Worm (Caenorhabditis elegans): ENCODE results near the gene K10D11.2.

K10D11.2 gene

ce11 chrIV:12978307-12979036 is at the start of gene K10D11.2:
Gene K10D11.2, plus strand, starts transcription at chrIV:12978986.
- TF ChIP-seq elt-2 (tag; optimal IDR thresholded peaks at IDR 0.05), result peak; percentile 82
- peak; percentile 51 for TF ChIP-seq pqm-1 (tag; optimal IDR thresholded peaks at IDR 0.05)
- TF ChIP-seq zag-1 (tag; optimal IDR thresholded peaks at IDR 0.05), result no peak

DNA sequence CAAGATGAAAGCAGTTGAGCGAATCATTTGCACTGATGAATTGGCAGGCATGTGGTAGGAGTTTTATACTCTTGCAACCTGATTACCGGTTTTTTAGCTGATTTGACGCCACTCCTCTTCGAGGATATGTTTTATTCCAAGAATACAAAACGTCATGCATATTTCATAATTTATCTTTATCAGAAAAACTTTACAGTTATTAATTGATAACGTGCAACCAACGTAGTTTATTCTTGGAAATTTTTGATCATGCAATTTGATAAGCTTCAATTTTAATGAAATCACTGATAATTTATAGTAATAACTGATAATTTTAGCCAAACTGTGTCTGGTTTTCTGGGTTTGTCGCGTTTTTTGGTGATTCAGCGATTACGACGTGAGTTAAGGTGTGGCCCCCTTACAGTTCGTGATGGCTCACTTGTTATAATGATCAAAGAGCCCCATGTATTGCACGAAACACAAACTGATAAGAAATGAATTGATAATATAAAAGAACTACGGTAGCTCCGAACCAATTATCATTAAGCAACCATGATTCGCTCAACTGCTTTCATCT is 42.5 kb upstream of the K10D11.2 start, which contains the start of the genes cld-1 and dod-21:
cld-1 (minus strand) TSS at position 51 of the 556 bp plus-strand sequence.
dod-21 (plus strand) TSS at position 518 of the 556 bp plus-strand sequence.
- TF ChIP-seq egl-27 (tag; optimal IDR thresholded peaks at IDR 0.05) (no peak), daf-12 (tag; optimal IDR thresholded peaks at IDR 0.05) (no peak), elt-2 (tag; optimal IDR thresholded peaks at IDR 0.05) (peak; percentile 98), nfya-1 (tag; optimal IDR thresholded peaks at IDR 0.05; ENCODE audit: insufficient read depth) (peak; percentile 8), pqm-1 (tag; optimal IDR thresholded peaks at IDR 0.05) (peak; percentile 49)

- TF ChIP-seq ceh-9 (tag; optimal IDR thresholded peaks at IDR 0.05) (no peak), elt-2 (tag; optimal IDR thresholded peaks at IDR 0.05) (peak; percentile 5)
Measured at ce11 chrIV:12941254-12941653, 37.5 kb upstream of the K10D11.2 start, which contains the start of gene dod-24. Gene dod-24, minus strand, starts transcription at chrIV:12941354.

ce11 chrIV:12942633-12943032 is 36.2 kb upstream of the K10D11.2 start, which contains the start of gene dct-19:
Gene dct-19, plus strand, starts transcription at chrIV:12942933.
- no peak for TF ChIP-seq R02D3.7 (tag; optimal IDR thresholded peaks at IDR 0.05)
- no peak for TF ChIP-seq nhr-67 (tag; optimal IDR thresholded peaks at IDR 0.05)
- no peak for TF ChIP-seq ceh-9 (tag; optimal IDR thresholded peaks at IDR 0.05)
- no peak for TF ChIP-seq lin-39 (tag; optimal IDR thresholded peaks at IDR 0.05)
- TF ChIP-seq fkh-2 (tag; optimal IDR thresholded peaks at IDR 0.05), result no peak
- TF ChIP-seq unc-39 (tag; optimal IDR thresholded peaks at IDR 0.05), result no peak
- TF ChIP-seq lsy-12 (tag; optimal IDR thresholded peaks at IDR 0.05), result no peak
- TF ChIP-seq ceh-82 (tag; optimal IDR thresholded peaks at IDR 0.05), result no peak
- TF ChIP-seq nhr-77 (tag; optimal IDR thresholded peaks at IDR 0.05), result no peak

DNA sequence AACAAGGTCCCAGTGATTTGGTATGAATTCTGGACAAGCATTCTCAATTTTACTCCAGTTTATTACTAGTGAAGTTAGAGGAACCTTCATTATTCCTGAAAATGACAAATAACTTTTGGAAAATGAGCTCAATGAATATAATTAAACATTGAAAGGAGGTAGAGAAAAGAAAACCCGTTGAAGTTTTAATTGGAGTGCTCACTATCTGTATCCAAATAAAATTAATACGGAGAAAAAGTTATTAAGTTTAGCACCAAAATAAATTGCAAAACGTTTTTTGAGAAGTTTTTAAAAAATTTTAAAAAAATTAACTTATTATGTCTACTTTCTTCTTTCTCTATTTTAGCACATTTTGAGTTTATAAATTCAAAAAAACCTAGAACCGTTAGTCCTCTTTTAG is 32.3 kb upstream of the K10D11.2 start, which contains the start of gene F55G11.1:
F55G11.1 (minus strand) TSS at position 101 of the 400 bp plus-strand sequence.
- TF ChIP-seq elt-1 (tag; optimal IDR thresholded peaks at IDR 0.05) (no peak), mdl-1 (tag; optimal IDR thresholded peaks at IDR 0.05) (no peak), ceh-16 (tag; optimal IDR thresholded peaks at IDR 0.05) (no peak), aly-2 (tag; optimal IDR thresholded peaks at IDR 0.05) (no peak), fkh-2 (tag; optimal IDR thresholded peaks at IDR 0.05) (no peak), ceh-82 (tag; optimal IDR thresholded peaks at IDR 0.05) (no peak), nhr-237 (tag; optimal IDR thresholded peaks at IDR 0.05) (no peak), skn-1 (tag; optimal IDR thresholded peaks at IDR 0.05) (no peak), nhr-77 (tag; optimal IDR thresholded peaks at IDR 0.05) (no peak), unc-62 (GFP tag; optimal IDR thresholded peaks at IDR 0.05) (no peak), snpc-4 (tag; optimal IDR thresholded peaks at IDR 0.05) (no peak)

DNA sequence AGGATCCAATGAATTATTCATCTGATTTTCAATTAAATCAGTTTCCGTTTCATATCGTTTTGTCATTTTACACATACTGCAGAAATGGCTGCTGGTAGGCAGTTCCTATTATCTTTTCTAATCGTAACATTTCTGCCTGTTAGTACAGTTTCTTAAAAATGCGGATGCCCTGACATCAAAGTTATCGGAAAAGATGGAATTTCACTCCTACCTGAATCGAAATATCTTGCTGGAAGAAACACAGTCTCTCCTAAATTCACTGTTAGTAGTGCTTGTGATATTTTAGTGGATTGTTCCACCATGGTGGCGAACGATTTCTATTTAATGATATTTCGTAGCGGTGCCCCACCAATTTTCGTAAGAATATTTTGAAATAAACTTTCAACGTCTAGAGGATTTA is 30.3 kb upstream of the K10D11.2 start, which contains the start of gene F55G11.10:
F55G11.10 (plus strand) TSS at position 301 of the 400 bp plus-strand sequence.
- TF ChIP-seq elt-2 (tag; optimal IDR thresholded peaks at IDR 0.05) (no peak), snpc-4 (tag; optimal IDR thresholded peaks at IDR 0.05) (no peak), pha-4 (tag; optimal IDR thresholded peaks at IDR 0.05) (no peak), elt-1 (tag; optimal IDR thresholded peaks at IDR 0.05) (no peak), nhr-77 (tag; optimal IDR thresholded peaks at IDR 0.05) (no peak), ztf-4 (tag; optimal IDR thresholded peaks at IDR 0.05) (no peak), jun-1 (tag; optimal IDR thresholded peaks at IDR 0.05) (no peak), aly-2 (tag; optimal IDR thresholded peaks at IDR 0.05) (no peak), unc-39 (tag; optimal IDR thresholded peaks at IDR 0.05) (no peak), tbx-2 (tag; optimal IDR thresholded peaks at IDR 0.05) (no peak), ZK546.5 (tag; optimal IDR thresholded peaks at IDR 0.05) (no peak)

DNA sequence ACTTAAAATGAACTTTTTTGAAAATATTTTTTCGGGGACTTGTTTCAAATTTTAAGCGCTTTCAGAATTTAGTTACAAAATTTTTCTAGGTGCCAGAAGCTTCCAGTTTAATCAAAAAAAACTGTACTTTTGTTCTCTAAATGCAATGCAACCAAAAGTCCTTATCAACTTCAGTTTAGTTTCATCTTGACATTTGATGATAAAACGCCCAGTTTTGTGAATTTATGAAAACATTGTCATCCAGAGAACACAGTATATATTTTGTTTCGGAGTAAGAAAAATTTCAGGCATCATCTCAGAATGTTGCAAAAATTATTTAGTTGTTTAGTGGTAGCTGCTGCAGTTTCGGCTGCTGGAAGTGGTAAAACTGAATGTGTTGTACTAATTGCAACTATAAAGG is 21.1 kb upstream of the K10D11.2 start, which contains the start of gene F55G11.6:
F55G11.6 (plus strand) TSS at position 301 of the 400 bp plus-strand sequence.
- TF ChIP-seq nhr-25 (tag; optimal IDR thresholded peaks at IDR 0.05) (no peak), ztf-4 (tag; optimal IDR thresholded peaks at IDR 0.05) (no peak), eor-1 (tag; optimal IDR thresholded peaks at IDR 0.05) (no peak), fkh-2 (tag; optimal IDR thresholded peaks at IDR 0.05) (no peak), hmg-11 (tag; optimal IDR thresholded peaks at IDR 0.05) (no peak), nhr-76 (tag; optimal IDR thresholded peaks at IDR 0.05) (no peak), egl-27 (tag; optimal IDR thresholded peaks at IDR 0.05) (no peak), ama-1 (optimal IDR thresholded peaks at IDR 0.05) (no peak), lin-15B (tag; optimal IDR thresholded peaks at IDR 0.05) (no peak)
